Worm (Caenorhabditis elegans) whole organism, mixed stage, embryonic: ENCODE data around the gene Y17G9B.4.

Experiments used
- bed-3 ChIP-seq: fragments of 200-800 bp; sonication (Bioruptor generic); optimal IDR thresholded peaks from 3 replicates; lab custom pipeline; 2018; ENCODE audit warnings: mild to moderate bottlenecking, missing genetic modification characterization, moderate library complexity, missing compliant biosample characterization
- ces-1 ChIP-seq: fragments of 150-350 bp; optimal IDR thresholded peaks from 2 replicates; lab custom pipeline; 2014; ENCODE audit warnings: missing biosample characterization, missing genetic modification reagents, missing genetic modification characterization
- elt-1 ChIP-seq: sonication (generic microtip); optimal IDR thresholded peaks from 2 replicates; lab custom pipeline; 2017; ENCODE audit warnings: missing genetic modification characterization, mild to moderate bottlenecking, missing compliant biosample characterization, antibody characterized with exemption, moderate library complexity, borderline replicate concordance; ENCODE audit not compliant: insufficient read depth
- lin-13 ChIP-seq: fragments of 150-350 bp; optimal IDR thresholded peaks from 2 replicates; lab custom pipeline; 2014; ENCODE audit warnings: missing biosample characterization, missing genetic modification characterization
- lin-32 ChIP-seq: fragments of 200-800 bp; sonication (Bioruptor generic); optimal IDR thresholded peaks from 2 replicates; lab custom pipeline; 2018; ENCODE audit warnings: mild to moderate bottlenecking, missing genetic modification characterization, missing compliant biosample characterization
- nhr-237 ChIP-seq: fragments of 150-350 bp; optimal IDR thresholded peaks from 2 replicates; lab custom pipeline; 2014; ENCODE audit warnings: missing biosample characterization, missing genetic modification characterization
- sem-2 ChIP-seq: fragments of 200-800 bp; sonication (Bioruptor generic); optimal IDR thresholded peaks from 2 replicates; lab custom pipeline; 2018; ENCODE audit warnings: mild to moderate bottlenecking, missing genetic modification characterization, missing compliant biosample characterization
- snpc-4 ChIP-seq: fragments of 150-350 bp; optimal IDR thresholded peaks from 2 replicates; lab custom pipeline; 2014; ENCODE audit warnings: missing biosample characterization, missing genetic modification characterization
- unc-39 ChIP-seq: fragments of 150-350 bp; optimal IDR thresholded peaks from 2 replicates; lab custom pipeline; 2014; ENCODE audit warnings: missing biosample characterization, missing genetic modification characterization
- unc-62 ChIP-seq: fragments of 150-350 bp; optimal IDR thresholded peaks from 2 replicates; lab custom pipeline; 2014; ENCODE audit warnings: missing biosample characterization, missing genetic modification reagents, missing genetic modification characterization
- ztf-11 ChIP-seq: fragments of 150-350 bp; optimal IDR thresholded peaks from 2 replicates; lab custom pipeline; 2014; ENCODE audit warnings: missing biosample characterization, missing genetic modification characterization

DNA sequence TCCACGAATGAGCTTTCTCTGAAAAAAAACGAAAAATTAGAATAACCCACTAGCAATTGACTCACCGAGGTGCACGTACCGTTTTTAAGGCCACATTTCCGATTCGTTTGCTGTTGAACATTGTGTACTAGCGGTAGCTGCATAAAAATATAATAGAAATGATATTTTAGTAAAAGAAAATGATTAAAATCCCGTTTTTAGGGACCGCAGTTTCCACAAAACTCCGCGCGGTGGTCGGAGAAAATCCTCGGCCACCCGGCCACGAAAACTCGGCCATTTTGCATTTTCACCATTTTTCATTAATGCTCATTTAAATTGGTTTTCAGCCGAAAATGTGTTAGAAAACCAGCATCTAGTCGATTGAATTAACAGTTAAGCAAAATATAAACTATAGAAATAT lies 39.5 kb upstream of the Y17G9B.4 start, which contains the start of gene yars-2:
- TF ChIP-seq unc-39 (no peak), bed-3 (GFP tag; lab: Kevin White, UChicago) (no peak), ces-1 (GFP tag; lab: Kevin White, UChicago) (peak; percentile 5), lin-13 (tag; lab: Kevin White, UChicago) (no peak), nhr-237 (tag; lab: Kevin White, UChicago) (no peak), sem-2 (GFP tag; lab: Kevin White, UChicago) (no peak), snpc-4 (no peak), elt-1 (tag; lab: Kevin White, UChicago) (no peak), lin-32 (GFP tag; lab: Kevin White, UChicago) (no peak), unc-62 (no peak), ztf-11 (tag; lab: Kevin White, UChicago) (no peak)
